Fruit fly (Drosophila melanogaster) whole organism, wandering third instar larva: ENCODE data around the gene eIF3d1.
A peak's percentile ranks its signal among the peaks of the same experiment; 100 is the strongest.

Experiments
- Abd-B ChIP-seq: fragments of >200 bp; optimal IDR thresholded peaks from 2 replicates; lab custom pipeline; 2017; ENCODE audit warnings: missing biosample characterization, missing genetic modification characterization
- CG32264 ChIP-seq: fragments of 200-800 bp; sonication (Bioruptor generic); optimal IDR thresholded peaks from 2 replicates; lab custom pipeline; 2016; ENCODE audit warnings: missing biosample characterization, missing genetic modification characterization
- CG9705 ChIP-seq: fragments of 200-800 bp; sonication (Bioruptor generic); optimal IDR thresholded peaks from 2 replicates; lab custom pipeline; 2018; ENCODE audit warnings: missing biosample characterization, mild to moderate bottlenecking, missing genetic modification characterization
- CrebA ChIP-seq: fragments of 200-800 bp; sonication (Bioruptor generic); optimal IDR thresholded peaks from 2 replicates; lab custom pipeline; 2016; ENCODE audit warnings: missing biosample characterization, mild to moderate bottlenecking, missing genetic modification characterization, borderline replicate concordance
- Dfd ChIP-seq: fragments of >200 bp; optimal IDR thresholded peaks from 2 replicates; lab custom pipeline; 2017; ENCODE audit warnings: missing biosample characterization, missing genetic modification characterization
- Dif ChIP-seq: fragments of 200-275, 200-300 bp; sonication (Bioruptor generic); optimal IDR thresholded peaks from 2 replicates; lab custom pipeline; 2018; ENCODE audit warnings: missing biosample characterization, missing genetic modification characterization; ENCODE audit not compliant: partially characterized antibody
- GATAd ChIP-seq: sonication (Bioruptor generic); optimal IDR thresholded peaks from 2 replicates; lab custom pipeline; 2016; ENCODE audit warnings: missing biosample characterization, missing genetic modification characterization
- HLH106 ChIP-seq: fragments of 200-800 bp; optimal IDR thresholded peaks from 3 replicates; lab custom pipeline; 2019; ENCODE audit warnings: missing biosample characterization, mild to moderate bottlenecking, missing genetic modification characterization, moderate library complexity
- Hnf4 ChIP-seq: fragments of 200-800 bp; sonication (Bioruptor generic); optimal IDR thresholded peaks from 2 replicates; lab custom pipeline; 2016; ENCODE audit warnings: missing biosample characterization, mild to moderate bottlenecking, missing genetic modification characterization
- Hr78 ChIP-seq: fragments of >200 bp; optimal IDR thresholded peaks from 2 replicates; lab custom pipeline; 2017; ENCODE audit warnings: missing biosample characterization, missing genetic modification characterization
- Hr83 ChIP-seq: fragments of 200-300 bp; sonication (Bioruptor generic); optimal IDR thresholded peaks from 2 replicates; lab custom pipeline; 2016; ENCODE audit warnings: missing biosample characterization, mild to moderate bottlenecking, missing genetic modification characterization, moderate library complexity; ENCODE audit not compliant: poor library complexity, severe bottlenecking
- Jra ChIP-seq: sonication (Bioruptor generic); optimal IDR thresholded peaks from 2 replicates; lab custom pipeline; 2016; ENCODE audit warnings: missing biosample characterization, missing genetic modification characterization
- Mio ChIP-seq: sonication (Bioruptor generic); optimal IDR thresholded peaks from 2 replicates; lab custom pipeline; 2016; ENCODE audit warnings: missing biosample characterization, missing genetic modification characterization
- Myc ChIP-seq: fragments of >200 bp; optimal IDR thresholded peaks from 2 replicates; lab custom pipeline; 2017
- N ChIP-seq: fragments of >200 bp; optimal IDR thresholded peaks from 2 replicates; lab custom pipeline; 2018; ENCODE audit warnings: missing biosample characterization, missing external identifiers, missing genetic modification characterization
- OdsH ChIP-seq: fragments of 200-800 bp; sonication (Bioruptor generic); optimal IDR thresholded peaks from 2 replicates; lab custom pipeline; 2016; ENCODE audit warnings: missing biosample characterization, mild to moderate bottlenecking, missing genetic modification characterization
- Rel ChIP-seq, 2 experiments: fragments of 200-800 bp; sonication (Bioruptor generic) in 1 of 2; optimal IDR thresholded peaks; 2 replicates in 1 of 2; 3 replicates in 1 of 2; lab custom pipeline; 2016 to 2019; ENCODE audit warnings: mild to moderate bottlenecking in 2 of 2, missing biosample characterization in 2 of 2, missing genetic modification characterization in 2 of 2, moderate library complexity in 1 of 2
- Vsx2 ChIP-seq: fragments of 200-300, 225-300 bp; sonication (Bioruptor generic); optimal IDR thresholded peaks from 2 replicates; lab custom pipeline; 2018; ENCODE audit warnings: missing biosample characterization, missing genetic modification characterization; ENCODE audit not compliant: partially characterized antibody
- br ChIP-seq: fragments of 200-800 bp; sonication (Bioruptor generic); optimal IDR thresholded peaks from 2 replicates; lab custom pipeline; 2016; ENCODE audit warnings: missing biosample characterization, missing genetic modification characterization
- brk ChIP-seq: fragments of 200-800 bp; sonication (Bioruptor generic); optimal IDR thresholded peaks from 2 replicates; lab custom pipeline; 2016; ENCODE audit warnings: missing biosample characterization, mild to moderate bottlenecking, missing genetic modification characterization
- dl ChIP-seq, 2 experiments: fragments of 175-275, 200-275 bp in 1 of 2; fragments of 200-275 bp in 1 of 2; sonication (Bioruptor generic); optimal IDR thresholded peaks; lab custom pipeline; 2018; ENCODE audit warnings: mild to moderate bottlenecking in 2 of 2, missing biosample characterization in 2 of 2, missing genetic modification characterization in 2 of 2, moderate library complexity in 2 of 2; ENCODE audit not compliant: partially characterized antibody in 2 of 2, insufficient read depth in 1 of 2
- dmrt93B ChIP-seq: fragments of 200-800 bp; sonication (Bioruptor generic); optimal IDR thresholded peaks from 2 replicates; lab custom pipeline; 2018; ENCODE audit warnings: missing biosample characterization, mild to moderate bottlenecking, missing genetic modification characterization
- dsf ChIP-seq: sonication (Bioruptor generic); optimal IDR thresholded peaks from 2 replicates; lab custom pipeline; 2016; ENCODE audit warnings: missing biosample characterization, missing genetic modification characterization, borderline replicate concordance
- ey ChIP-seq: fragments of 200-800 bp; sonication (Bioruptor generic); optimal IDR thresholded peaks from 2 replicates; lab custom pipeline; 2016; ENCODE audit warnings: missing biosample characterization, missing genetic modification characterization
- foxo ChIP-seq, 2 experiments: fragments of 200-800 bp; sonication (Bioruptor generic); optimal IDR thresholded peaks; 2 replicates in 1 of 2; 3 replicates in 1 of 2; lab custom pipeline; 2016 to 2017; ENCODE audit warnings: missing biosample characterization in 2 of 2, missing genetic modification characterization in 2 of 2
- fru ChIP-seq: fragments of 200-800 bp; sonication (Bioruptor generic); optimal IDR thresholded peaks from 3 replicates; lab custom pipeline; 2016; ENCODE audit warnings: missing biosample characterization, mild to moderate bottlenecking, missing genetic modification characterization
- h ChIP-seq: fragments of 200-800 bp; sonication (Bioruptor generic); optimal IDR thresholded peaks from 3 replicates; lab custom pipeline; 2016; ENCODE audit warnings: missing biosample characterization, mild to moderate bottlenecking, missing genetic modification characterization
- jim ChIP-seq: fragments of 175-275, 200-325 bp; sonication (Bioruptor generic); optimal IDR thresholded peaks from 2 replicates; lab custom pipeline; 2016; ENCODE audit warnings: missing biosample characterization, mild to moderate bottlenecking, missing genetic modification characterization
- lola ChIP-seq: fragments of >200 bp; optimal IDR thresholded peaks from 2 replicates; lab custom pipeline; 2017; ENCODE audit warnings: missing biosample characterization, missing genetic modification characterization
- pan ChIP-seq: fragments of >200 bp; optimal IDR thresholded peaks from 2 replicates; lab custom pipeline; 2017
- psq ChIP-seq: fragments of 200-800 bp; sonication (Bioruptor generic); optimal IDR thresholded peaks from 3 replicates; lab custom pipeline; 2017; ENCODE audit warnings: missing biosample characterization, mild to moderate bottlenecking, missing genetic modification characterization, moderate library complexity
- rgr ChIP-seq: fragments of 200-800 bp; sonication (Bioruptor generic); optimal IDR thresholded peaks from 3 replicates; lab custom pipeline; 2016; ENCODE audit warnings: missing biosample characterization, mild to moderate bottlenecking, missing genetic modification characterization
- sage ChIP-seq: fragments of 200-800 bp; sonication (Bioruptor generic); optimal IDR thresholded peaks from 2 replicates; lab custom pipeline; 2016; ENCODE audit warnings: missing biosample characterization, mild to moderate bottlenecking, missing genetic modification characterization
- sv ChIP-seq: fragments of 200-800 bp; sonication (Bioruptor generic); optimal IDR thresholded peaks from 3 replicates; lab custom pipeline; 2016; ENCODE audit warnings: missing biosample characterization, missing genetic modification characterization
- tai ChIP-seq: sonication (Bioruptor generic); optimal IDR thresholded peaks from 2 replicates; lab custom pipeline; 2016; ENCODE audit warnings: missing biosample characterization, missing genetic modification characterization
- usp ChIP-seq: fragments of >200 bp; optimal IDR thresholded peaks from 2 replicates; lab custom pipeline; 2017; ENCODE audit warnings: missing biosample characterization, missing genetic modification characterization

eIF3d1 gene

DNA sequence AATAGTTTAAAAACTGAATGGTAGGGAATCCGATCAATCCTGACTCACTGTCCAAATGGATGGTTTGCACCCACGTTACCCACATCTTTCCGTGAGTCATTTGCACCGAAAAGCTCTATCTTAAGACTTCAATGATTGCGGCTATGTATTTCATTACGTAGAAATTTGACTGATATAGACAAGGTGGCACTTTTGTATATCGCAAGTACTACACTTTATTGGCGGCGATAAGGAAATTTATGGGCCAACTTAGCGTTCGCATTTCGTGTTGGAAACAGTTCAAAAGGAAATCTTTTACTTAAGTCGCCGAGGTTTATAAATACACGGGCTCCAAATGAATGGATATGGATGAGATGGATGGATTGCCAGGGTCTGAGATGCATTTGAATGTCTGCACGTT lies 35.0 kb downstream of the eIF3d1 start:
- TF ChIP-seq CG32264 (GFP tag; lab: Kevin White, UChicago) (no peak), dmrt93B (GFP tag; lab: Kevin White, UChicago) (no peak), OdsH (GFP tag; lab: Kevin White, UChicago) (no peak), CrebA (peak; percentile 84)
- TF ChIP-seq, all 38 proteins: peak for 1

dm6 chr3R:23718297-23718941 lies 38.6 kb downstream of the eIF3d1 start, which contains the start of gene nau:
Gene nau (minus strand): TSS chr3R:23718357.
- TF ChIP-seq lola (no peak), Myc (no peak), jim (GFP tag; lab: Kevin White, UChicago) (no peak), Hr78 (GFP tag; lab: Kevin White, UChicago) (no peak), br (no peak), dl (GFP tag; optimal IDR thresholded peaks at IDR 0.05; lab: Kevin White, UChicago; ENCODE audit: insufficient read depth in 1 of 2, partially characterized antibody in 2 of 2) (no peak), tai (GFP tag; lab: Kevin White, UChicago) (no peak)

DNA sequence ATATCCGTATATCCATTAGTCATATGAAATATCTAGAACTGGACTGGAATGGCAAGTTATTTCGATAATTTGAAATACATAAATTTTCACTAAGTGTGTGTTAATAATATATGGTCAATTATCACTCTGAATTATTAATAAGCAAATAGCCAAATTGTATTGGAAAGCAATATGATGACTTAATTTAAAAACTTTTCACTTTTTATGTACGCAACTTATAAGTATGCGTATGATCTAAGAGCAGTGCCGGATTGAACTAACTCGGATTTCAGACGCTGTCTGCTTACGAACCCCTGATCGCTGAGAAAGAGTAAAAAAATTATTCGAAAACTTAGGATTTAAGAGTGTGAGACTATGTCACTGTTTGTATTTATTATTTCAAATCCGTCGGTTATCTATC lies 41.7 kb downstream of the eIF3d1 start, which contains the start of gene CG10232:
TSS of gene CG10232 (minus strand) at position 101 of the 400 bp plus-strand sequence.
- TF ChIP-seq usp (GFP tag; lab: Kevin White, UChicago) (no peak), foxo (GFP tag; optimal IDR thresholded peaks at IDR 0.05; lab: Kevin White, UChicago) (no peak), jim (GFP tag; lab: Kevin White, UChicago) (no peak), dsf (GFP tag; lab: Kevin White, UChicago) (no peak), Jra (GFP tag; lab: Kevin White, UChicago) (no peak), N (GFP tag; lab: Kevin White, UChicago) (no peak), br (no peak), HLH106 (tag; lab: Kevin White, UChicago) (no peak), tai (GFP tag; lab: Kevin White, UChicago) (no peak), rgr (no peak), Myc (no peak), sv (GFP tag; lab: Kevin White, UChicago) (no peak), dl (GFP tag; optimal IDR thresholded peaks at IDR 0.05; lab: Kevin White, UChicago; ENCODE audit: insufficient read depth in 1 of 2, partially characterized antibody in 2 of 2) (no peak), Mio (no peak), h (no peak)

DNA sequence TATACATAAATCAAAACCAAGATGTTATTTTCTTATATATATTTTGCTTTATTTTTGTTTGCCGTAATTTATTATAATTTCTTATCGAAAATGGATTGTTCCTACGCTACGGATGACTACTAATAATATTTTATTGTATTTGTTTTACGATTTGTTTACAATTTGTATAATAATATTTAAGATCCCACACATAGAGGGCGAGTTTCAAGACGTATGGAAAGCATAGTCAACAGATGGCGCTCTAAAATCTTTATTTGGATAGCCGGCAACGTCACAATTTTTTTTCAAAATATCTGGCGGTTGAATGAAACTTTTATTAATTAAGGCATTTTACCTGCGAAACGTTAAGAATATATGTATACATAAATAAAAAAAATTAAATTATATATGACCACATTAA lies 42.1 kb downstream of the eIF3d1 start:
- TF ChIP-seq Dif, result no peak
- TF ChIP-seq GATAd (GFP tag; lab: Kevin White, UChicago), result no peak
- peak; percentile 6 for TF ChIP-seq CrebA
- peak; percentile 17 for TF ChIP-seq rgr
- TF ChIP-seq br, result no peak
- TF ChIP-seq dl (GFP tag; optimal IDR thresholded peaks at IDR 0.05; lab: Kevin White, UChicago; ENCODE audit: insufficient read depth in 1 of 2, partially characterized antibody in 2 of 2), result no peak
- peak; percentile 44 for TF ChIP-seq brk (GFP tag; lab: Kevin White, UChicago)
- peak in 1 of 2 experiments; percentile 49 for TF ChIP-seq foxo (GFP tag; optimal IDR thresholded peaks at IDR 0.05; lab: Kevin White, UChicago)
- peak; percentile 30 for TF ChIP-seq fru (GFP tag; lab: Kevin White, UChicago)
- no peak for TF ChIP-seq tai (GFP tag; lab: Kevin White, UChicago)
- no peak for TF ChIP-seq psq
- no peak for TF ChIP-seq Abd-B (GFP tag; lab: Kevin White, UChicago)
- no peak for TF ChIP-seq Hr83 (GFP tag; lab: Kevin White, UChicago)
- TF ChIP-seq Myc, result no peak
- peak; percentile 41 for TF ChIP-seq h
- TF ChIP-seq Hnf4 (GFP tag; lab: Kevin White, UChicago), result peak; percentile 23
- TF ChIP-seq sage, result no peak
- no peak for TF ChIP-seq Rel (GFP tag; optimal IDR thresholded peaks at IDR 0.05; lab: Kevin White, UChicago)
- no peak for TF ChIP-seq Rel (tag; optimal IDR thresholded peaks at IDR 0.05; lab: Kevin White, UChicago)
- TF ChIP-seq Dfd, result no peak
- no peak for TF ChIP-seq lola
- TF ChIP-seq CG9705 (GFP tag; lab: Kevin White, UChicago), result peak; percentile 8
- TF ChIP-seq Vsx2 (GFP tag; lab: Kevin White, UChicago), result peak; percentile 1
- peak; percentile 39 for TF ChIP-seq HLH106 (tag; lab: Kevin White, UChicago)
- no peak for TF ChIP-seq ey (GFP tag; lab: Kevin White, UChicago)
- no peak for TF ChIP-seq Jra (GFP tag; lab: Kevin White, UChicago)
- no peak for TF ChIP-seq pan (lab: Kevin White, UChicago)
- TF ChIP-seq CG32264 (GFP tag; lab: Kevin White, UChicago), result no peak
- peak; percentile 25 for TF ChIP-seq dmrt93B (GFP tag; lab: Kevin White, UChicago)
- no peak for TF ChIP-seq jim (GFP tag; lab: Kevin White, UChicago)
